Fruit fly (Drosophila melanogaster) Kc167 (cell line): Measurements from ENCODE around the gene Wnt10.

Source experiments
- Myc ChIP-seq: fragments of >200 bp; optimal IDR thresholded peaks from 2 replicates; lab custom pipeline; 2017; ENCODE audit warnings: missing external identifiers
- Sin3A ChIP-seq: fragments of >200 bp; optimal IDR thresholded peaks from 2 replicates; lab custom pipeline; 2018; ENCODE audit warnings: missing external identifiers
- h ChIP-seq: fragments of >200 bp; optimal IDR thresholded peaks from 3 replicates; lab custom pipeline; 2018; ENCODE audit warnings: missing external identifiers
- insv ChIP-seq: fragments of >200 bp; optimal IDR thresholded peaks from 3 replicates; lab custom pipeline; 2018; ENCODE audit warnings: missing external identifiers
- psq ChIP-seq: fragments of >200 bp; optimal IDR thresholded peaks from 2 replicates; lab custom pipeline; 2017; ENCODE audit warnings: missing external identifiers
- ttk ChIP-seq: sonication (Bioruptor generic); optimal IDR thresholded peaks from 2 replicates; lab custom pipeline; 2017; ENCODE audit warnings: missing external identifiers

Wnt10 gene

DNA sequence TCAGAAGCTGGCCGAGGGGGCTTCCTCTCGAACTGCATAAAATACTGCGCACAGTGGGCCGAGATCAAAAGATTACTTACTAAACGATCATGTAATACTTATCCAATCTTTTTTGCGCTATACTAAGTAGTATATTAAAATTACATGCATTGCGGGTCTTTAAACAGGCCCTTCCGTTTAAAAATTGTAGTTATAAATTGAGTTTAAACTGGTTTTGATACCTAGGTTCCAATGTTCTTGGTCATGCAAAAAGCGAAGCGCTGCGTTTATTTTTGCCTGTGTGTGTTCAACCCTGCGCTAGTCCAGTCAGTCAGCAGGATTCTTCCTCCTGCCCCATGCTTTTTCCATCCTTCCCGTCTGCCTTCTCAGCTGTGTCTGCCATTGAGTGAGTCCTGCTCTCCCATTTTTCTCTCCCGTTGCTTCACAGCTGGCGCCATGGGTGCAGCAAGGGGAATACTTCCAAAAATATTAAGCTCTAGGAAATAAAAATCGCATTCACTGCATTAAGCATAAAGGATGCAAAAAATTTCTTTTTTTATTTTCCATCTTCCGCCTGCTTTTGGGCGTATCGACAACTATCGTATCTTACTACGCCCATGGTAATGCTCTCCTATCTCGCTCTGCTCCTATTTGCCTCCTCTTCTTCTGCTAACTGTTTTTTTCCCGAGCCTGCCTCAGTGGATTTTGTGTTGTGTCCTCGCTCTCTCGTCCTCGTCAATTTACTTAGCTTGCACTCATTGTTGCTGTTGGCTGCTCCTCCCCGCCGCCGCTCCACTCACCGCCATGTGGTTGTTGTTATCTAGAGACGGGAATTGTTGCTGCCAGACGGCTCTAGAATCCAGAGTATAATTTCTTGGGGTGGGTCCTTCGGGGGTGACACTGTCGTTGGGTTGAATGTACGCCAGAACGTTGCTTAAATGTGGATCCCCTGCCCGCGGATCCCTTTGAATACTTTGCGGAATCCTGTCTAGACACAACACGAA is 57.4 kb downstream of the Wnt10 start:
- TF ChIP-seq Myc: no peak
- no peak for TF ChIP-seq h
- TF ChIP-seq ttk (lab: Kevin White, UChicago): no peak
- TF ChIP-seq Sin3A: no peak
- TF ChIP-seq psq: no peak
- no peak for TF ChIP-seq insv (lab: Kevin White, UChicago)

DNA sequence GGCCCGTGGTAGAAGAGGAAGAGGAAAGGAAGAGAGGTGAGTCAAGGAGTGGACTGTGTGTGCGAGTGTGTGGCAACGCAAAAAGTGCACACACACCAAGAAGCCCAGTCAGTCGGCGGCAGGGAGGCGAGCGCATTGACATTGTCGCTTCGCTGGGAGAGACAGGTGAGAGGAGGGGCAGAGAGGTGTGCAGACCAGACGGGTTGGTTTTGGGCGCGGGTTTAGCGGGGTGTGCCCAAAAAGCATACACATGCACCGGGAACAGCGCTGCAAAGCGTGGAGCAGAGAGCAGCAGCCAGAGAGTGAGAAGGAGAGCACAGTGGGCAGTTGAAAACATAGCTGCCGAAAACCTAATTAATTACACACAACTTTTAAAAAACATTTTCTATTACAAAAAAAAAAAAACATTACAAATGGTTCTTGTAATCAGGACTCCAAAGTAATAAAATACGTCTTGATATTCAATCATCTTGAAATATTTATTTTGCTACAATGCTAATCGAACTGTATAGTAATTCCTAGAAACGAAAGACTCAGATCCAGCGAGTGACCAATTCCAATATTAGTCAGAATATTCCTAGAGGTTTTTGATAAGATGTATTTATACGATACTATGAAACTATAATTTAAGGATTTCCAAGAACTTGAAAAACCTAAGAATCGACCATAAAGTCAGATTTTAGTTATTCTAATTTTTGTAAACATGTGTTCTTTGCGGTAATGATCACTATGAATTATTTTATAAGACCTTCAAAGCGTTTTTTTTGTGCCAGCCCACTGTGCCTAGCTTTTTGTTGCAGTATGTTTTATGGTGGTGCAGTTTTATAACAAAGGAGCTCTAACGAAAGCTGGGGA is 59.5 kb downstream of the Wnt10 start:
- no peak for TF ChIP-seq insv (lab: Kevin White, UChicago)
- no peak for TF ChIP-seq h
- no peak for TF ChIP-seq Myc
- no peak for TF ChIP-seq psq
- no peak for TF ChIP-seq Sin3A
- no peak for TF ChIP-seq ttk (lab: Kevin White, UChicago)

DNA sequence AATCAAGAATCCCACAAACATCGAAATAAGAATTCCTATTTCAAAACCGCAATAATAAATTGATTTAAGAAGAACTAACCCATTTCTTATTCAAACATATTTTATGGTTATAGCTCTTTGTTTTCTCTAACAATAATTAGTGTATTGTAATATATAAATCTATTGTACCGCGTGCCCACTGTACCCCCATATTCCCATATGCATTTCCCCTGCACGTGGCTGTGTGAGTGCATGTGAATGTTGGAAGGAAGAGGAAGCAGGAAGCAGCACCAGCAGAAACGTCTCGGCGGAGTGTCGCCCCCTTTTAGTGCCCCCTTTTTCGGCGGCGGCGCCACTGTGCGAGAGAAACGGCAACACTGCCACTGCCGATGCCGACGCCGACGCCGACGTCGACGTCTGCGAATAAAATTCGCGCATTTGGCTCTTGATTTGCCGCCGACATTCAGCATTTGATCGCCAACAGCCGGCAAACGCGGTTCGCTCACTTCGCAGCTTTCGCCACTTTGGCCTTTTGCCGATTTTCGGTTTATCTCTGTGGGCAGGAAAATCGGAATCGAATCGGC is 60.2 kb downstream of the Wnt10 start:
- TF ChIP-seq psq (no peak), Myc (no peak)

dm6 chr2L:7424282-7424905 is 61.2 kb downstream of the Wnt10 start:
- TF ChIP-seq psq (no peak), h (no peak), Sin3A (no peak), insv (lab: Kevin White, UChicago) (no peak), ttk (lab: Kevin White, UChicago) (no peak), Myc (no peak)

DNA sequence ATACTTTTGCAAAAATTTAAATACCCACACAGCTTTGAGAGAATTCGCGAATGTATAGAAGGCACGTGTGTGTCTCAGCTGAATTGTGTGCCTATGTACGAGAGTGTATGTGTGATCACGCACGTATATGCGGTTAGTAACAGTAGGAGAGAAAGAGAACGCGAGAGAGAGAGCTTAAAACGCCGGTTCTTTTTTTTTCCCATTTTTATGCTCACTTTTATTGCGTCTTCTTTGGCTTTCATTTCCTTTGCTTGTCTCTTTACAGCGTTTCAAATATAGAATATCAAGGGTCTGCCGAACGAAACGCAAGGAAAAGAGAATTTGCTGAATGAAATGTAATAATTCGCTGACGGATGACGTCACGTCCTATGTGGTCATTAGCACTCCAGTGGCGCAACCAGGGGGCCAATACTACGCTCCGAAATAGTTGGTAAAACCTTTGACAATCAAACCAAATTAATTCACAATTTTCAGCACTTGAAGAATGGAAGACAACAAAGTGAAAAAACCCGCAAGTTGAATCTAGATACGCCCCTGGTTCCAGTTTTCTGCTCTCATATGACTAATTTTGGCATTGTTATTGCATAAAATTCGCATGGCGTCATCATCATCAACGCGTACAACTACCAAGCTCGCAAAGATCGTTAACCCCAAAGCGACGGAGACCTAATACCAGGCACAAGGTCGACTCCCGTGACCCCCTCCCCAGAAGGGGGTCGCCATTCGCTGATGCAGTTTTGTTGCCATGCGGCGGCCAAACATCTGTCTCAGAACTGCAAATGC is 61.9 kb downstream of the Wnt10 start:
- no peak for TF ChIP-seq Sin3A
- TF ChIP-seq ttk (lab: Kevin White, UChicago): no peak
- no peak for TF ChIP-seq psq
- no peak for TF ChIP-seq Myc
- no peak for TF ChIP-seq insv (lab: Kevin White, UChicago)
- TF ChIP-seq h: no peak

DNA sequence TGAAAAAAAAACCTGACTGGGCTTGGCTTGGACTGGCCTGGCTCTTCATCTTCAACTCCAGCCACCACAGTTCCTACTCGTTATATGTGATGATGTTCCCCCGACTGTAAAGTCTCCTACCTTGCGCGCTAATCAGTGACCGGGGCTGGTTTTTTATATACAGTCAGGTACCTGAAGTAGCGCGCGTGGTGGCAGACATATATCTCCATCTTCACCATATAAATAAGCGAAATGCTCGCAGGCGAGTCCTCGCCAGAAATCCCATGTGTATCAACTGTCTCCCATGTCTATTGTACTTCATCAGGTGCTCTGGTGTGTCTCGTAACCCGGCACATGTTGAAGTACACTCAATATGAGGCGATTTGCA is 62.5 kb downstream of the Wnt10 start:
- no peak for TF ChIP-seq h
- TF ChIP-seq Sin3A: no peak
- no peak for TF ChIP-seq ttk (lab: Kevin White, UChicago)
- TF ChIP-seq insv (lab: Kevin White, UChicago): no peak
- TF ChIP-seq psq: no peak
- TF ChIP-seq Myc: no peak

DNA sequence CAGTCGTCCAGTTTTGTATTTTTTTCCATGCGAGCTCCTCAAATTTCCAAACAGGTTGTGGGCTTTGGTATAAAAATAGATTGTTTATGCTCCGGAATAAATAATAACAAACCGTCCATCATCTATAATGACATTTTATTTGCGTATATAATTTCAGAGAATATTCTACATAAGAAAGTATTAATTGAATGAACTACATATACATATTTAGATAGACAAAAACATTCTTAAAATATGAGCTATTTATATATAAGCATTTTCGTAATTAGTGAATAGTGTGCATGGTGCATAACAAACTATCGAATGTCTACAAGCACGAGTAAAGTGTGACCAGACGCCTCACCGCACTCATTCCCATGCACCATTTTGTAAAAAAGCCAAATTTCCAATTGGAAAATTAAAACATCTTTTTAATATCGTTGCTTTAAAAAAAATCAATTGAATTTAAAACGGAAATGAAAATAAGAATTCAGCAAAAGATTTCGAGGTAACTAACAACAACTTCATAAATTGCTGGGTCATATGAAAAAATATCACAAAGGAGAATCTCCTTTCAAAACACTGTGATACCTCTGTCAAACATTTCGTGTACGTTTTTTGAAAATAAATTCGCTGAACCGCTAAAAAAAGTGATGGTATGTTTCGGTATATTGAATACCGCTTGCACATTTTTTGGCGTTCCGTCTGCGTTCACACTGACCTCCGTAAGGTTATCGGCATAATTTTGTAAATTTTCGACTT is 63.3 kb downstream of the Wnt10 start, which contains the start of gene muc:
Gene muc (plus strand): TSS at position 541 of the 741 bp plus-strand sequence.
- TF ChIP-seq h: no peak
- TF ChIP-seq insv (lab: Kevin White, UChicago): no peak
- no peak for TF ChIP-seq psq
- no peak for TF ChIP-seq Myc
